Fruit fly (Drosophila melanogaster): ENCODE data around the gene mtd.

Gene mtd

DNA sequence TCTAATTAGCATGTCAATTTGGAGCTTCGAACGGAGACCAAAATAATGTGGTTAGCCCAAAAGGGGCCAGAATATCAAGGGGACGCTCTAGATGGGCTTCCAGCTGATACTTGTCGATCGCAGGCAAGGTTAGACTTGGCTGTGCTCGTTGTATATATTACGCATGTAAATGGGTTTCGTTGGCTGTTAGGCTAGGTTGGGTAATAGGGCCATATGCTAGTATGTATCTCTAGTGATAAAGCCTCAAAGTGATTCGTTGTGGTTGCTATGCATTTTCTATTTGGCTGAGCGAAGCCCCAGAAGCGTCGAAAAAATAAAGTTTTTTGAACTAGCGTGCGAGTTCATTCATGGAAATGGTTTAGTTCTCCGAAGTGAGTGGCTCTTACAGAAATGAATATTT is 59.5 kb downstream of the mtd start:
- TF ChIP-seq CG3919 (GFP tag; optimal IDR thresholded peaks at IDR 0.05) (no peak), Gug (GFP tag; IDR thresholded peaks at IDR 0.05) (no peak), ss (GFP tag; optimal IDR thresholded peaks at IDR 0.05) (no peak), CG6854 (GFP tag; optimal IDR thresholded peaks at IDR 0.05) (no peak), Blimp-1 (GFP tag; optimal IDR thresholded peaks at IDR 0.05) (no peak), fd85E (GFP tag; optimal IDR thresholded peaks at IDR 0.05) (no peak), CG6276 (GFP tag; optimal IDR thresholded peaks at IDR 0.05) (no peak), CG6792 (GFP tag; optimal IDR thresholded peaks at IDR 0.05) (no peak), cyc (GFP tag; optimal IDR thresholded peaks at IDR 0.05) (no peak), Hr4 (GFP tag; optimal IDR thresholded peaks at IDR 0.05) (no peak), esn (GFP tag; optimal IDR thresholded peaks at IDR 0.05) (no peak), CG10669 (GFP tag; optimal IDR thresholded peaks at IDR 0.05) (no peak), fkh (GFP tag; optimal IDR thresholded peaks at IDR 0.05) (no peak), lz (GFP tag; optimal IDR thresholded peaks at IDR 0.05) (no peak), net (GFP tag; optimal IDR thresholded peaks at IDR 0.05) (no peak), CG8319 (GFP tag; optimal IDR thresholded peaks at IDR 0.05) (no peak), CG34406 (GFP tag; optimal IDR thresholded peaks at IDR 0.05) (no peak)

DNA sequence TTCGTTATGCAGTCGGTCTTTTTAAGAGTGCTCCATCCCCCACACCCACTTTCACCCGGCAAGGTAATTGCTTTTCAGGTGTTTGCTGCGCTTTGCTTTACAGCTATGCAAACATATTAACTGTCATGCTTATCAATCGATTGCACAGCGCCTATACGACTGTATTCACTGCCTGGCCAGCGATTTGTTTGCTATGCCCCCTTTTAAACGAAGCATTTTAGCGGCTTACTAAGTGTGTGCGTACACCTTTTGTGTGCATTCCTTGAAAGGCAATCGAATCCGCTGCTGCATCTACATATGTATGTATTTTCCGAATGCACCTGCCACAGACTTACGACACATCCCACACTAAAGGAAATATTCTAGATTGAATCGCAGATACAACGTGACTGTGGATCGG is 62.3 kb downstream of the mtd start:
- TF ChIP-seq Met (GFP tag; optimal IDR thresholded peaks at IDR 0.05): no peak
- TF ChIP-seq svp (GFP tag): peak; percentile 63
- TF ChIP-seq CG3032 (tag; optimal IDR thresholded peaks at IDR 0.05): no peak
- no peak for TF ChIP-seq CG3919 (GFP tag; optimal IDR thresholded peaks at IDR 0.05)
- no peak for TF ChIP-seq cyc (GFP tag; optimal IDR thresholded peaks at IDR 0.05)

DNA sequence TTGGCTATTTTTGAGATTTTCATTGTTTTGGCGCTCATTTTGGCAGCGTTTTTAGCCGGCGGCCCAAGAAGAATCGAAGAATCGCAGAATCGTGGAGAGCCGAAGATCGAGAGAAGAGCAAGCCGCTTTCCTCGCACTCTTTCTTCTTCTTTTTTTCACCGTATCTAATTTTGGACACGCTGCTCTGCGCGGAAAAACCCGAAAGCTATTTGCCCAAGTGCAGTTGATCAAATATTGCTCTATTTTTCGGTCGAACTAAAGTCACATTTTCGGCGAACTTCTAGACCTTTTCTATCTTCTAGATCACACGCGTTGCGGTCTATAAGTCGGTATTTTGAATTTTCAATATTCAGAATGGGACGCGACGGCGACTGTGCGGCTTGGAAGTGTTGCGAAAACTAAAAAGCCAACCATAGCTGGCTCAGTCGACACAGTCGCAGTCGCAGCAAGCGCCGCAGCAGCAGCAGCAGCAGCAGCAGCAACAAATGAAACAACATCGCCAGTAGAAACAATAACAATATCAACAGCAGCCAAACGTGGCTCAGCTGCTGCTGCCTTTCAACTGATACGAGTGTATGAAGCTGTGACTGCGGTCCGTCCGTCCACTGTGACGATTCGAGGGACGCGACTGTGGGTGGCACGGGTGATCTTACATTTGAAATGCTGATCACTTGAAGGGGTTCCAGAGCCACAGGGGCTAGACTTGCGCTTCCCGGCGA is 63.2 kb downstream of the mtd start:
- peak; percentile 86 for TF ChIP-seq svp (GFP tag)
- TF ChIP-seq CG8119 (GFP tag; IDR thresholded peaks at IDR 0.05): 0 out of 3 replicates have a peak, but pooled peaks have one; percentile 25
- TF ChIP-seq Lpt (GFP tag; optimal IDR thresholded peaks at IDR 0.05): peak; percentile 38
- no peak for TF ChIP-seq CG11762 (GFP tag; optimal IDR thresholded peaks at IDR 0.05; ENCODE audit: insufficient read depth)

DNA sequence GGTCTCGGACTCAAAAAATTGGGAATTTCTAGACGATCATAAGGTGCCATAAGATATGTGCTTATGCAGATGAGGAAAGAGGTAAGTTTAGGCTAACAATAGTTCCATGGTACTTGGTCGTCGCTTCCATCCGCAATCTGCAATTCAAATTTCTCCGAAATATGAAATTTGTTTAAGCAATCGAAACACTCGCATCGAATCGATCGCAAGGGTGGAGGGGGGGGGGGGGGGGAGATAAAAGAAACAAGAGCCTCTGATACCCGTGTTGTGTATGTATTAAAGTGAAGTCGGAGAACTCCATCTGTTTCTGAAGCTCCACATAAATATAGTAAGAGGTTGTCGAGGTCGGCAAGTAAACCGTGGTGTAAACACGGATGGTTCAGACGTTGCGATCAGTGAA is 64.3 kb downstream of the mtd start:
- TF ChIP-seq CG16779 (tag; optimal IDR thresholded peaks at IDR 0.05) (no peak), Hr39 (GFP tag; optimal IDR thresholded peaks at IDR 0.05) (no peak), CG3919 (GFP tag; optimal IDR thresholded peaks at IDR 0.05) (no peak), CG4318 (GFP tag; optimal IDR thresholded peaks at IDR 0.05) (no peak), CG3032 (tag; optimal IDR thresholded peaks at IDR 0.05) (no peak), spab (GFP tag; optimal IDR thresholded peaks at IDR 0.05) (no peak), Met (GFP tag; optimal IDR thresholded peaks at IDR 0.05) (no peak), svp (GFP tag) (no peak), Hr38 (GFP tag; optimal IDR thresholded peaks at IDR 0.05) (no peak), CG11902 (GFP tag; optimal IDR thresholded peaks at IDR 0.05) (no peak), fd59A (GFP tag; optimal IDR thresholded peaks at IDR 0.05) (no peak), topi (GFP tag; optimal IDR thresholded peaks at IDR 0.05) (no peak), Ets21C (GFP tag; optimal IDR thresholded peaks at IDR 0.05) (no peak), esn (GFP tag; optimal IDR thresholded peaks at IDR 0.05) (no peak), OdsH (GFP tag; optimal IDR thresholded peaks at IDR 0.05) (no peak), Ets96B (tag; optimal IDR thresholded peaks at IDR 0.05) (no peak), salr (GFP tag; optimal IDR thresholded peaks at IDR 0.05) (no peak)
